Worm (Caenorhabditis elegans): ENCODE results near the gene H20J04.6.

DNA sequence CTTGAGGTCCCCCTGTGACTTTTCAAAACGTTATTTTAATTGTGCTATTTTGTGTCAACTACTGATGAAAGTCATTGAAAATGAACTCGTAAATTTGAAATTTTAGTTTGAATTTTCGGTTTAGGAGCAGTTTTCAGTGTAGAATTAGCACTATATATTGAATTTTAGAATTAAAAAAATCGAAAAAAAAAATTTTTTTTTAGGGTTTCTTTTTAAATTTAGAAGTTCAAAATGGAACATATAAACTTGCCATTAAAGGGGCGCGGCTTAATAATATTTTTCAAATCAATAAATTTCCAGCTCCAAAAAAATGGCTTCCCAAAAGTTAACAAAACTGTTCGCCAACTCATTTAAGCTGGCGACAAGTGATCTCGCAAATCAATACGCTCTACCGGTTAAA, 27.8 kb downstream of the H20J04.6 start, which contains the start of gene H20J04.9:
- TF ChIP-seq bed-3 (GFP tag; optimal IDR thresholded peaks at IDR 0.05) (no peak), pha-4 (tag; optimal IDR thresholded peaks at IDR 0.05) (no peak), nhr-28 (tag; optimal IDR thresholded peaks at IDR 0.05) (no peak), unc-62 (GFP tag; optimal IDR thresholded peaks at IDR 0.05) (no peak), elt-1 (tag; optimal IDR thresholded peaks at IDR 0.05; ENCODE audit: borderline replicate concordance, insufficient read depth) (no peak), mep-1 (tag; optimal IDR thresholded peaks at IDR 0.05) (no peak)

Measured in whole organism, mixed stage, embryonic.